Worm (Caenorhabditis elegans): ENCODE measurements around the gene nhr-25.
A peak's percentile ranks its signal among the peaks of the same experiment; 100 is the strongest.

Gene nhr-25

DNA sequence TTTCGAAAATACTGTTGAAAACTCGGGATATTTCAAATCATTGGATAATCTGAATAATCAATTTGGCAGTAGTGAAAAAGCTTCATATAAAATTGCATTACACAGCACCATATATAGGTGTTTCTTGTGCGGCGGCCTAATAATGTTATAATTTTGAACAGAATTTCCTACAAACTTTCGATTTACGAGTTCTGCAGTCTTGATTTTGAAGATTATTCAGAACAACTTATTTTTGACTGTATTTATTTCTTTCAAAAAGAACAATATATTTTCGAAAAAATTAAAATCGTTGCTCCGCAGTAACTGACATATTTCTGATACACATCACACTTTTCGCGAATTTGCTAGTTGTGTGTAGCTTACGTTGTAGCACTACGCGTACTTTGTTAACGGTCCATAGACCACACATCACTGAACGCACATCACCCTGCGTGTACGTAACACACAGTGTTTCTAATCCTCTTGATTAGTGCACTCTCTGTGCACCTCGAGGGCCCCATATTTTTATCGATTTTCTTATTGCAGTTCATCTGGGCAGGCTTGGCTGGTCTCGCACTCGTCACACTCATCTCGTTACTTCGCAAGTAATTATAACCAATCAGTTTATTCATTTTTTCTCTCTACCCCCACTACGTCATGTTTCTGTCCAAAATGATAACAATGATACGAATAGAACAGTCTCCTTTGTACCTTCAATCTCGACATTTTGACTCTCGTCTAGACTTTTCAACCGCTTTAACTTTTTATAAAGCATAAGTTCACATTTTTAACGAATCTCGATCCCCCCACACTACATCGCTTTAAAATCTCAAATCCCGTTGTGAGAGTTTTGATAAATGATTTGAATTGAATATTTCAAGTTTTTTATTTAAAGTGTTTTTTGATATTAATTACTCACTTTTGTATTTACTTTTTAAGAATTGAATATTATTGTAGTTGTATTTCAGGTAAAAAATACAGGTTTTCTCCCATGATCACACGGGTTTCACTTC lies 17.5 kb upstream of the nhr-25 start, which contains the start of the genes F11C1.1 and vwa-8 (continued):
- TF ChIP-seq mdl-1 (tag; optimal IDR thresholded peaks at IDR 0.05): no peak
- TF ChIP-seq skn-1 (tag; optimal IDR thresholded peaks at IDR 0.05): no peak
- no peak for TF ChIP-seq php-3 (GFP tag; IDR thresholded peaks at IDR 0.05)
- no peak for TF ChIP-seq duxl-1 (tag; optimal IDR thresholded peaks at IDR 0.05; ENCODE audit: poor library complexity)
- no peak for TF ChIP-seq zag-1 (tag; optimal IDR thresholded peaks at IDR 0.05)
- no peak for TF ChIP-seq hmg-1.1 (GFP tag; IDR thresholded peaks at IDR 0.05)
- TF ChIP-seq ces-1 (GFP tag; optimal IDR thresholded peaks at IDR 0.05): no peak
- TF ChIP-seq attf-4 (tag; optimal IDR thresholded peaks at IDR 0.05): no peak
- no peak for TF ChIP-seq Y5F2A.4 (GFP tag; optimal IDR thresholded peaks at IDR 0.05)
- TF ChIP-seq T26A8.4 (GFP tag; IDR thresholded peaks at IDR 0.05): peak; percentile 64; the same call in 1 of the 2 replicates
- no peak for TF ChIP-seq zip-2 (tag; optimal IDR thresholded peaks at IDR 0.05)
- TF ChIP-seq dmd-8 (GFP tag; IDR thresholded peaks at IDR 0.05): no peak
- TF ChIP-seq hlh-11 (tag; optimal IDR thresholded peaks at IDR 0.05): peak; percentile 65
- no peak for TF ChIP-seq D1046.2 (GFP tag; IDR thresholded peaks at IDR 0.05)
- TF ChIP-seq R02D3.7 (tag; optimal IDR thresholded peaks at IDR 0.05): no peak
- TF ChIP-seq daf-8 (GFP tag; IDR thresholded peaks at IDR 0.05): no peak
- TF ChIP-seq mxl-3 (GFP tag; optimal IDR thresholded peaks at IDR 0.05): peak; percentile 14
- TF ChIP-seq ztf-7 (tag; optimal IDR thresholded peaks at IDR 0.05): no peak
- no peak for TF ChIP-seq pqm-1 (tag; optimal IDR thresholded peaks at IDR 0.05)
- TF ChIP-seq nhr-48 (tag; optimal IDR thresholded peaks at IDR 0.05): peak; percentile 58
- TF ChIP-seq zfp-2 (tag; optimal IDR thresholded peaks at IDR 0.05): no peak
- no peak for TF ChIP-seq cey-2 (tag; optimal IDR thresholded peaks at IDR 0.05; ENCODE audit: borderline replicate concordance, insufficient read depth)
- TF ChIP-seq jun-1 (tag; optimal IDR thresholded peaks at IDR 0.05): no peak
- peak in 1 of 2 experiments; percentile 18 for TF ChIP-seq daf-16 (GFP tag; optimal IDR thresholded peaks at IDR 0.05)
- TF ChIP-seq daf-16 (tag; optimal IDR thresholded peaks at IDR 0.05): peak; percentile 53
- no peak for TF ChIP-seq set-16 (GFP tag; IDR thresholded peaks at IDR 0.05)
- TF ChIP-seq spr-3 (GFP tag; optimal IDR thresholded peaks at IDR 0.05): no peak
- TF ChIP-seq nhr-76 (tag; optimal IDR thresholded peaks at IDR 0.05): no peak
- no peak for TF ChIP-seq lin-1 (GFP tag; IDR thresholded peaks at IDR 0.05)
- no peak for TF ChIP-seq ZK546.5 (tag; optimal IDR thresholded peaks at IDR 0.05)
- no peak for TF ChIP-seq nhr-102 (tag; optimal IDR thresholded peaks at IDR 0.05)
- no peak for TF ChIP-seq zfp-3 (GFP tag; conservative IDR thresholded peaks at IDR 0.05)
- TF ChIP-seq lsy-2 (tag; optimal IDR thresholded peaks at IDR 0.05): peak in 1 of 2 experiments; percentile 24
- TF ChIP-seq nhr-237 (tag; optimal IDR thresholded peaks at IDR 0.05): no peak
- no peak for TF ChIP-seq mxl-2 (GFP tag; conservative IDR thresholded peaks at IDR 0.05)
- no peak for TF ChIP-seq nhr-111 (GFP tag; optimal IDR thresholded peaks at IDR 0.05)
- TF ChIP-seq unc-130 (GFP tag; optimal IDR thresholded peaks at IDR 0.05): no peak
- TF ChIP-seq tra-1 (GFP tag; IDR thresholded peaks at IDR 0.05): no peak
- no peak for TF ChIP-seq lin-15B (tag; optimal IDR thresholded peaks at IDR 0.05)
- TF ChIP-seq lin-13 (GFP tag; optimal IDR thresholded peaks at IDR 0.05): no peak
- no peak for TF ChIP-seq nhr-41 (GFP tag; IDR thresholded peaks at IDR 0.05)
- peak; percentile 25 for TF ChIP-seq nhr-28 (tag; optimal IDR thresholded peaks at IDR 0.05)
- no peak for TF ChIP-seq nhr-77 (tag; optimal IDR thresholded peaks at IDR 0.05)
- TF ChIP-seq spr-1 (tag; optimal IDR thresholded peaks at IDR 0.05): no peak
- TF ChIP-seq nhr-11 (tag; optimal IDR thresholded peaks at IDR 0.05): no peak
- TF ChIP-seq Y105C5A.15 (GFP tag; IDR thresholded peaks at IDR 0.05): no peak
- TF ChIP-seq nhr-42 (GFP tag; IDR thresholded peaks at IDR 0.05): no peak
- no peak for TF ChIP-seq unc-62 (GFP tag; optimal IDR thresholded peaks at IDR 0.05 in 1 of 2)
- no peak for TF ChIP-seq unc-62 (tag; optimal IDR thresholded peaks at IDR 0.05)
- TF ChIP-seq ceh-20 (GFP tag; IDR thresholded peaks at IDR 0.05): peak; percentile 74
